Worm (Caenorhabditis elegans): ENCODE results near the gene oct-2.

DNA sequence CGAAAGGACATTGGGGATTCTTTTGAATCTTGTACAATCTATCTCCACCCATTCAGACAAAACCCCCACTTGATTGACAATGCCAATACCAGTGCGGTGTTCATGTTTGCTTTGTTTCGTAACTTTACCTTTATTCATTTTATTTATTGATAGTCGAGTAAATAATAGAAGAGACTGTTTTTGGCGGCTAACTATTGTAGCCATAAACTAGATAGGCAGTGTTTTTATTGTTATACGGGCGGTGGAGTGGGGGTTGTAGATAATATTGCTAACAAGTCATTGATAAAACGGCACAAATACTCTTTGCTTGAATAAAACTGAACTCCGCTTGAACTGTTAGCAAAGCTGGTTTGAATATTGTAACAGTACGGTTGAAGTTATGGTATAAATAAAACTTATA is 18.7 kb downstream of the oct-2 start:
- no peak for TF ChIP-seq ama-1 (optimal IDR thresholded peaks at IDR 0.05)
- no peak for TF ChIP-seq scrt-1 (GFP tag; IDR thresholded peaks at IDR 0.05)
- no peak for TF ChIP-seq ceh-13 (GFP tag; optimal IDR thresholded peaks at IDR 0.05)
- no peak for TF ChIP-seq F13C5.2 (tag; optimal IDR thresholded peaks at IDR 0.05)
- no peak for TF ChIP-seq ets-7 (tag; optimal IDR thresholded peaks at IDR 0.05)
- no peak for TF ChIP-seq tbx-11 (GFP tag; IDR thresholded peaks at IDR 0.05)
- TF ChIP-seq B0310.2 (tag; optimal IDR thresholded peaks at IDR 0.05): no peak
